Fruit fly (Drosophila melanogaster): ENCODE measurements around the gene CG5653.

CG5653 gene

dm6 chr3L:9013745-9014144, 47.6 kb upstream of the CG5653 start:
- TF ChIP-seq twi (tag; optimal IDR thresholded peaks at IDR 0.05), result peak; percentile 16
- no peak for TF ChIP-seq zf30C (GFP tag; optimal IDR thresholded peaks at IDR 0.05)
- TF ChIP-seq zen (tag; optimal IDR thresholded peaks at IDR 0.05), result peak; percentile 93

dm6 chr3L:9011485-9012389, 45.6 kb upstream of the CG5653 start:
- TF ChIP-seq CG15514 (GFP tag; optimal IDR thresholded peaks at IDR 0.05) (no peak), mam (GFP tag; optimal IDR thresholded peaks at IDR 0.05) (peak; percentile 71), BEAF-32 (GFP tag; optimal IDR thresholded peaks at IDR 0.05) (no peak), CG2712 (tag; optimal IDR thresholded peaks at IDR 0.05) (peak; percentile 91), D (optimal IDR thresholded peaks at IDR 0.05) (peak; percentile 33), D (GFP tag; optimal IDR thresholded peaks at IDR 0.05) (peak; percentile 84), CG18619 (GFP tag; optimal IDR thresholded peaks at IDR 0.05) (peak; percentile 10), trh (GFP tag; optimal IDR thresholded peaks at IDR 0.05) (peak; percentile 21), CG17829 (tag; optimal IDR thresholded peaks at IDR 0.05) (peak; percentile 84), CG10209 (GFP tag; optimal IDR thresholded peaks at IDR 0.05) (peak; percentile 71), Dip3 (GFP tag; optimal IDR thresholded peaks at IDR 0.05) (no peak), CG12744 (GFP tag; optimal IDR thresholded peaks at IDR 0.05) (peak; percentile 12), ro (GFP tag; IDR thresholded peaks at IDR 0.05) (peak; percentile 68; the same call in 1 of the 2 replicates), ato (GFP tag; IDR thresholded peaks at IDR 0.05; ENCODE audit: partially characterized antibody) (no peak), CG10979 (tag; optimal IDR thresholded peaks at IDR 0.05) (peak; percentile 90), CG9609 (GFP tag; optimal IDR thresholded peaks at IDR 0.05) (peak; percentile 69), pita (GFP tag; optimal IDR thresholded peaks at IDR 0.05) (no peak), yki (optimal IDR thresholded peaks at IDR 0.05) (no peak), Chrac-16 (GFP tag; optimal IDR thresholded peaks at IDR 0.05) (peak; percentile 74), Stat92E (GFP tag; optimal IDR thresholded peaks at IDR 0.05) (peak in 1 of 3 experiments; percentile 55), br (optimal IDR thresholded peaks at IDR 0.05) (no peak), wdn (GFP tag; IDR thresholded peaks at IDR 0.05) (no peak), CG12299 (tag; optimal IDR thresholded peaks at IDR 0.05) (no peak), YL-1 (GFP tag; optimal IDR thresholded peaks at IDR 0.05) (no peak), CG17361 (GFP tag; IDR thresholded peaks at IDR 0.05) (peak; percentile 74; the same call in 2 of the 3 replicates), vfl (GFP tag; optimal IDR thresholded peaks at IDR 0.05) (peak; percentile 4), CG13287 (GFP tag; IDR thresholded peaks at IDR 0.05; ENCODE audit: partially characterized antibody) (no peak), CG4360 (GFP tag; IDR thresholded peaks at IDR 0.05) (no peak; the same call in 1 of the 2 replicates), Deaf1 (tag; optimal IDR thresholded peaks at IDR 0.05) (peak; percentile 61), B-H2 (GFP tag; optimal IDR thresholded peaks at IDR 0.05) (no peak), CG4617 (GFP tag; optimal IDR thresholded peaks at IDR 0.05; ENCODE audit: borderline replicate concordance) (peak; percentile 14), CG14710 (tag; optimal IDR thresholded peaks at IDR 0.05) (peak; percentile 86), CG13624 (GFP tag; optimal IDR thresholded peaks at IDR 0.05) (peak; percentile 67), caup (GFP tag; optimal IDR thresholded peaks at IDR 0.05; ENCODE audit: severe bottlenecking) (peak; percentile 4), onecut (GFP tag; IDR thresholded peaks at IDR 0.05) (peak; percentile 71), CG11247 (GFP tag; IDR thresholded peaks at IDR 0.05) (peak; percentile 71), CG3847 (GFP tag; IDR thresholded peaks at IDR 0.05) (peak; percentile 27; the same call in 1 of the 2 replicates), C15 (GFP tag; IDR thresholded peaks at IDR 0.05) (no peak), Sin3A (optimal IDR thresholded peaks at IDR 0.05) (no peak), wek (GFP tag; optimal IDR thresholded peaks at IDR 0.05) (no peak), jigr1 (GFP tag; IDR thresholded peaks at IDR 0.05) (peak; percentile 59; the same call in 1 of the 3 replicates), CG9817 (tag; optimal IDR thresholded peaks at IDR 0.05) (peak; percentile 9), CG8359 (GFP tag; optimal IDR thresholded peaks at IDR 0.05; ENCODE audit: borderline replicate concordance) (peak; percentile 64), CG12155 (GFP tag; optimal IDR thresholded peaks at IDR 0.05) (peak; percentile 49)
